Worm (Caenorhabditis elegans) whole organism, dauer: Measurements from ENCODE around the gene phdh-1.

Experiments used
- unc-62 ChIP-seq: sonication (generic microtip); optimal IDR thresholded peaks from 2 replicates; lab custom pipeline; 2017; ENCODE audit warnings: missing biosample characterization, missing genetic modification reagents, missing genetic modification characterization

Gene phdh-1

ce11 chrII:13648230-13648629 lies 9.9 kb upstream of the phdh-1 start, which contains the start of gene fbxa-169:
TSS of gene fbxa-169 (plus strand) at chrII:13648530.
- TF ChIP-seq unc-62 = no peak

ce11 chrII:13641311-13641710 lies 3.0 kb upstream of the phdh-1 start, which contains the start of gene fbxa-167:
TSS of gene fbxa-167 (plus strand) at chrII:13641489.
- TF ChIP-seq unc-62 = no peak

- no peak for TF ChIP-seq unc-62
These were observed 1.9 kb upstream of the phdh-1 start for ce11 chrII:13640210-13640609.

ce11 chrII:13638576-13638975 lies 296 bp upstream of the phdh-1 start:
- no peak for TF ChIP-seq unc-62

- TF ChIP-seq unc-62 = no peak
These were observed 816 bp downstream of the phdh-1 start for ce11 chrII:13637464-13637863.

- TF ChIP-seq unc-62 = no peak
These were observed 1.7 kb downstream of the phdh-1 start for ce11 chrII:13636596-13636995.

- no peak for TF ChIP-seq unc-62
These were observed 6.0 kb downstream of the phdh-1 start, which contains the start of gene tag-10 for ce11 chrII:13632238-13632637. TSS of gene tag-10 (plus strand) at chrII:13632584.

- TF ChIP-seq unc-62 = no peak
These were observed 7.6 kb downstream of the phdh-1 start, which contains the start of the genes gst-17 and gst-18 for ce11 chrII:13630690-13631089. TSS of gene gst-17 (minus strand) at chrII:13630790. TSS of gene gst-18 (minus strand) at chrII:13630887.

ce11 chrII:13627001-13627400 lies 11.3 kb downstream of the phdh-1 start, which contains the start of gene gst-19:
TSS of gene gst-19 (minus strand) at chrII:13627145.
- TF ChIP-seq unc-62 = no peak

- TF ChIP-seq unc-62 = no peak
These were observed 13.9 kb downstream of the phdh-1 start, which contains the start of gene gst-16 for ce11 chrII:13624330-13624729. TSS of gene gst-16 (minus strand) at chrII:13624440.

ce11 chrII:13617808-13618207 lies 20.5 kb downstream of the phdh-1 start, which contains the start of gene gst-12:
TSS of gene gst-12 (minus strand) at chrII:13618061.
- TF ChIP-seq unc-62 = no peak

ce11 chrII:13616000-13616399 lies 22.3 kb downstream of the phdh-1 start, which contains the start of gene gst-14:
TSS of gene gst-14 (minus strand) at chrII:13616100.
- TF ChIP-seq unc-62 = no peak

- no peak for TF ChIP-seq unc-62
These were observed 23.8 kb downstream of the phdh-1 start for ce11 chrII:13614516-13614915.

ce11 chrII:13613096-13613495 lies 25.2 kb downstream of the phdh-1 start, which contains the start of gene gst-15:
TSS of gene gst-15 (minus strand) at chrII:13613196.
- TF ChIP-seq unc-62 = no peak

ce11 chrII:13611186-13611585 lies 27.1 kb downstream of the phdh-1 start, which contains the start of gene gst-24:
TSS of gene gst-24 (minus strand) at chrII:13611366.
- no peak for TF ChIP-seq unc-62

ce11 chrII:13609655-13610054 lies 28.6 kb downstream of the phdh-1 start, which contains the start of gene gst-20:
TSS of gene gst-20 (minus strand) at chrII:13609824.
- TF ChIP-seq unc-62 = no peak

ce11 chrII:13600904-13601303 lies 37.4 kb downstream of the phdh-1 start, which contains the start of gene csp-1:
TSS of gene csp-1 (plus strand) at chrII:13601204.
- no peak for TF ChIP-seq unc-62

ce11 chrII:13596505-13596977 lies 41.7 kb downstream of the phdh-1 start, which contains the start of the genes fbxc-23 and csc-1:
TSS of gene fbxc-23 (minus strand) at chrII:13596555.
TSS of gene csc-1 (plus strand) at chrII:13596955.
- no peak for TF ChIP-seq unc-62
